Comparison of ENCODE assay signal across 1 fruit fly cellular context in the genomic region with DNA sequence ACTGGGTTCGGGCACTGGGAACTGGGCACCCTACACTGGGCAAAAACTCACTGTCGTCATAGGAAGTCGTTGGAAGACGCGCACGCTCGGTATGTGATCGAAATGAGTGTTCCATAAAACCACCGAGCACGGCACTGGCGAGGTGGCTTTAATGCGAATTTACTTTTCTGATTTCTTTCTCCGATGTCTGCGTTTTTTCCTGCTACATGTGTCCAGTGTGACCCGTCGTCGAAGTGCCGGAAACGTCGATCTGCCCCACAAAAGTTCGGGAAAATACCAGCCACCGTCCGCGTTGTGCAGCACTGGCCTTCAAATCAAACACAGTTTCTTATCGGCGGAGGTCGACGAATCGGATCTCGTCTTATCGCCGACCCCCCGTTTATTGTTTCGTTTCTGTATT.
A peak's percentile ranks its signal among the peaks of the same experiment; 100 is the strongest.
TF ChIP-seq lines count a peak whose summit lies in the region.

Gene Kdm5 (minus strand): TSS at position 255 of the 400 bp plus-strand sequence.

TF ChIP-seq in whole organism, embryonic, 481 proteins besides CTCF, POLR2A, EP300 and RAD21 (continued from another document):
- TF ChIP-seq Side (GFP tag; optimal IDR thresholded peaks at IDR 0.05; lab: Kevin White, UChicago) (peak; percentile 47), tio (GFP tag; optimal IDR thresholded peaks at IDR 0.05; lab: Kevin White, UChicago) (no peak), CG12071 (GFP tag; optimal IDR thresholded peaks at IDR 0.05; lab: Kevin White, UChicago) (no peak), CG11560 (tag; IDR thresholded peaks at IDR 0.05; lab: Robert Waterston, UW) (no peak), Optix (GFP tag; IDR thresholded peaks at IDR 0.05; lab: Robert Waterston, UW) (no peak), CG7963 (GFP tag; IDR thresholded peaks at IDR 0.05; lab: Robert Waterston, UW; ENCODE audit: partially characterized antibody) (no peak), otp (GFP tag; IDR thresholded peaks at IDR 0.05; lab: Robert Waterston, UW) (no peak), CG12942 (GFP tag; optimal IDR thresholded peaks at IDR 0.05; lab: Kevin White, UChicago) (no peak), phol (tag; optimal IDR thresholded peaks at IDR 0.05; lab: Kevin White, UChicago) (peak; percentile 70), Abd-B (GFP tag; optimal IDR thresholded peaks at IDR 0.05; lab: Kevin White, UChicago) (no peak), CG9609 (GFP tag; optimal IDR thresholded peaks at IDR 0.05; lab: Kevin White, UChicago) (peak; percentile 54), zen2 (GFP tag; IDR thresholded peaks at IDR 0.05; lab: Robert Waterston, UW; ENCODE audit: partially characterized antibody) (no peak), D (optimal IDR thresholded peaks at IDR 0.05; lab: Kevin White, UChicago) (peak; percentile 24), D (GFP tag; optimal IDR thresholded peaks at IDR 0.05; lab: Kevin White, UChicago) (no peak), odd (GFP tag; optimal IDR thresholded peaks at IDR 0.05; lab: Kevin White, UChicago) (no peak), CG13296 (GFP tag; optimal IDR thresholded peaks at IDR 0.05; lab: Kevin White, UChicago) (no peak), CG7556 (GFP tag; optimal IDR thresholded peaks at IDR 0.05; lab: Kevin White, UChicago) (no peak), Stat92E (GFP tag; optimal IDR thresholded peaks at IDR 0.05; lab: Kevin White, UChicago) (peak in 1 of 3 experiments; percentile 4), CG6791 (GFP tag; IDR thresholded peaks at IDR 0.05; lab: Robert Waterston, UW; ENCODE audit: partially characterized antibody) (peak; percentile 55), dmrt99B (tag; optimal IDR thresholded peaks at IDR 0.05; lab: Kevin White, UChicago) (no peak), CG8281 (tag; optimal IDR thresholded peaks at IDR 0.05; lab: Kevin White, UChicago) (no peak), CG11398 (GFP tag; optimal IDR thresholded peaks at IDR 0.05; lab: Kevin White, UChicago) (peak; percentile 6), Usf (GFP tag; optimal IDR thresholded peaks at IDR 0.05; lab: Kevin White, UChicago) (no peak), CG12299 (tag; optimal IDR thresholded peaks at IDR 0.05; lab: Kevin White, UChicago) (no peak), CG2199 (GFP tag; IDR thresholded peaks at IDR 0.05; lab: Robert Waterston, UW) (0 out of 3 replicates have a peak, but pooled peaks have one; percentile 49), tll (GFP tag; optimal IDR thresholded peaks at IDR 0.05; lab: Kevin White, UChicago) (no peak), E2f1 (GFP tag; IDR thresholded peaks at IDR 0.05; lab: Robert Waterston, UW) (0 out of 2 replicates have a peak, but pooled peaks have one; percentile 26), CG7357 (GFP tag; IDR thresholded peaks at IDR 0.05; lab: Robert Waterston, UW) (no peak), jumu (GFP tag; optimal IDR thresholded peaks at IDR 0.05; lab: Kevin White, UChicago) (peak; percentile 37), ara (GFP tag; IDR thresholded peaks at IDR 0.05; lab: Robert Waterston, UW) (peak; percentile 47; the same call in 1 of the 2 replicates), CG13775 (GFP tag; optimal IDR thresholded peaks at IDR 0.05; lab: Kevin White, UChicago) (no peak), CG7271 (tag; optimal IDR thresholded peaks at IDR 0.05; lab: Kevin White, UChicago) (no peak), emc (GFP tag; optimal IDR thresholded peaks at IDR 0.05; lab: Kevin White, UChicago) (no peak), CG17385 (GFP tag; optimal IDR thresholded peaks at IDR 0.05; lab: Kevin White, UChicago) (no peak), Gug (GFP tag; IDR thresholded peaks at IDR 0.05; lab: Robert Waterston, UW) (no peak; the same call in 3 of the 4 replicates), CG6654 (GFP tag; optimal IDR thresholded peaks at IDR 0.05; lab: Kevin White, UChicago) (no peak), Taf1 (GFP tag; IDR thresholded peaks at IDR 0.05; lab: Robert Waterston, UW) (no peak), CoRest (tag; optimal IDR thresholded peaks at IDR 0.05; lab: Kevin White, UChicago) (no peak), CG7786 (GFP tag; optimal IDR thresholded peaks at IDR 0.05; lab: Kevin White, UChicago) (peak; percentile 35), da (GFP tag; optimal IDR thresholded peaks at IDR 0.05; lab: Kevin White, UChicago) (no peak), onecut (GFP tag; IDR thresholded peaks at IDR 0.05; lab: Robert Waterston, UW) (0 out of 2 replicates have a peak, but pooled peaks have one; percentile 13), CG13123 (GFP tag; optimal IDR thresholded peaks at IDR 0.05; lab: Kevin White, UChicago) (no peak), CG11093 (GFP tag; IDR thresholded peaks at IDR 0.05; lab: Robert Waterston, UW) (no peak), nau (GFP tag; optimal IDR thresholded peaks at IDR 0.05; lab: Kevin White, UChicago) (no peak), abd-A (tag; optimal IDR thresholded peaks at IDR 0.05; lab: Kevin White, UChicago) (no peak), CG12155 (GFP tag; optimal IDR thresholded peaks at IDR 0.05; lab: Kevin White, UChicago) (peak; percentile 39), CG10321 (GFP tag; IDR thresholded peaks at IDR 0.05; lab: Robert Waterston, UW) (no peak), Hr3 (GFP tag; optimal IDR thresholded peaks at IDR 0.05; lab: Kevin White, UChicago) (peak; percentile 24), Sin3A (optimal IDR thresholded peaks at IDR 0.05; lab: Kevin White, UChicago) (peak; percentile 49), Sry-δ (GFP tag; optimal IDR thresholded peaks at IDR 0.05; lab: Kevin White, UChicago) (peak; percentile 37), Hr51 (GFP tag; optimal IDR thresholded peaks at IDR 0.05; lab: Kevin White, UChicago) (peak in 1 of 2 experiments; percentile 2), corto (GFP tag; optimal IDR thresholded peaks at IDR 0.05; lab: Kevin White, UChicago) (no peak), CG6813 (GFP tag; optimal IDR thresholded peaks at IDR 0.05; lab: Kevin White, UChicago) (peak; percentile 39), Fer2 (tag; optimal IDR thresholded peaks at IDR 0.05; lab: Kevin White, UChicago) (no peak), shn (GFP tag; optimal IDR thresholded peaks at IDR 0.05; lab: Kevin White, UChicago) (peak; percentile 45), CG8478 (optimal IDR thresholded peaks at IDR 0.05; lab: Kevin White, UChicago) (no peak), Drgx (GFP tag; IDR thresholded peaks at IDR 0.05; lab: Robert Waterston, UW) (peak; percentile 45; the same call in 1 of the 2 replicates), CG12659 (GFP tag; optimal IDR thresholded peaks at IDR 0.05; lab: Kevin White, UChicago) (peak; percentile 76), hth (optimal IDR thresholded peaks at IDR 0.05; lab: Kevin White, UChicago) (no peak), tgo (GFP tag; IDR thresholded peaks at IDR 0.05; lab: Robert Waterston, UW) (no peak), twi (tag; optimal IDR thresholded peaks at IDR 0.05; lab: Kevin White, UChicago) (peak; percentile 15)
TF ChIP-seq in whole organism, embryonic: peak in this region for 181.
